Fruit fly (Drosophila melanogaster): ENCODE data around the gene Nup58.
A peak's percentile ranks its signal among the peaks of the same experiment; 100 is the strongest.

Gene Nup58

DNA sequence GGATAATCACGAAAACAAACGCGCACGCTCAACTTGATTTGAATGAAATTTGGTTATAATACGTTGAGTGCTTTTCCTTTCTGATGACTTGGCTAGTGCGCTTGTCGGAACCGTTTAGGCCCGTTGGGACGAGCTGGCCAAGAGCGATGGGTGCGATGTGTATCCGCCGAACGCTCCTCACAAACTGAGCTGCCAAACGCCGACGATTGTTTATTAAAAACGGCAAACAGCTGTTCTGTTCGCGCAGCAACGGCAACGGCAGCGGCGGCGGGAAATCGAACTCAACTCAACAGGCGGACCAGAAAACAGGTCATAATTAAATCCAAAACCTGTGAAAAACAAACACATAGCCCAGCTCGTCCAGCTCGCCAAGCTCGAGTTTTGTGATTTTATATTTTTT, 23.9 kb upstream of the Nup58 start (continued):
- TF ChIP-seq kah (GFP tag; optimal IDR thresholded peaks at IDR 0.05) (no peak), NC2β (GFP tag; optimal IDR thresholded peaks at IDR 0.05) (no peak), dmrt11E (tag; optimal IDR thresholded peaks at IDR 0.05) (no peak), HmgZ (tag; optimal IDR thresholded peaks at IDR 0.05) (no peak), Opbp (GFP tag; IDR thresholded peaks at IDR 0.05; ENCODE audit: partially characterized antibody) (no peak), Nf-YA (GFP tag; IDR thresholded peaks at IDR 0.05) (no peak), HHEX (GFP tag; optimal IDR thresholded peaks at IDR 0.05) (no peak), CG13775 (GFP tag; optimal IDR thresholded peaks at IDR 0.05) (no peak), insv (GFP tag; optimal IDR thresholded peaks at IDR 0.05) (no peak), twi (tag; optimal IDR thresholded peaks at IDR 0.05) (no peak), vvl (GFP tag; IDR thresholded peaks at IDR 0.05) (no peak; the same call in none of the 2 replicates), Atf-2 (GFP tag; optimal IDR thresholded peaks at IDR 0.05) (no peak), CG15514 (GFP tag; optimal IDR thresholded peaks at IDR 0.05) (peak; percentile 44), CG7357 (GFP tag; IDR thresholded peaks at IDR 0.05) (no peak), ATbp (GFP tag; optimal IDR thresholded peaks at IDR 0.05) (no peak), CG34422 (GFP tag; IDR thresholded peaks at IDR 0.05) (peak; percentile 74; the same call in 1 of the 3 replicates), az2 (GFP tag; optimal IDR thresholded peaks at IDR 0.05) (no peak), CG30020 (tag; optimal IDR thresholded peaks at IDR 0.05) (no peak), Aef1 (GFP tag; IDR thresholded peaks at IDR 0.05) (no peak), fd96Cb (tag; optimal IDR thresholded peaks at IDR 0.05) (no peak), Usf (GFP tag; optimal IDR thresholded peaks at IDR 0.05) (no peak), dmrt99B (tag; optimal IDR thresholded peaks at IDR 0.05) (no peak), cwo (GFP tag; optimal IDR thresholded peaks at IDR 0.05) (peak; percentile 14), CG7928 (GFP tag; optimal IDR thresholded peaks at IDR 0.05) (no peak), CG18764 (GFP tag; optimal IDR thresholded peaks at IDR 0.05) (no peak), ttk (GFP tag; IDR thresholded peaks at IDR 0.05) (no peak), zfh1 (GFP tag; IDR thresholded peaks at IDR 0.05) (0 out of 3 replicates have a peak, but pooled peaks have one; percentile 27), Optix (GFP tag; IDR thresholded peaks at IDR 0.05) (no peak), CG16779 (GFP tag; IDR thresholded peaks at IDR 0.05) (no peak), CG7372 (GFP tag; IDR thresholded peaks at IDR 0.05) (no peak), CG30403 (GFP tag; optimal IDR thresholded peaks at IDR 0.05) (no peak), CG12942 (GFP tag; optimal IDR thresholded peaks at IDR 0.05) (no peak), ap (GFP tag; IDR thresholded peaks at IDR 0.05) (no peak), tx (GFP tag; optimal IDR thresholded peaks at IDR 0.05) (no peak), CG43689 (GFP tag; IDR thresholded peaks at IDR 0.05) (no peak), D19B (GFP tag; optimal IDR thresholded peaks at IDR 0.05) (no peak), lbe (GFP tag; optimal IDR thresholded peaks at IDR 0.05) (no peak), ab (GFP tag; optimal IDR thresholded peaks at IDR 0.05) (no peak), bcd (GFP tag; optimal IDR thresholded peaks at IDR 0.05) (no peak), vfl (GFP tag; optimal IDR thresholded peaks at IDR 0.05) (no peak), hb (GFP tag; IDR thresholded peaks at IDR 0.05; ENCODE audit: partially characterized antibody) (no peak), Awh (GFP tag; IDR thresholded peaks at IDR 0.05) (no peak), CG2875 (GFP tag; optimal IDR thresholded peaks at IDR 0.05) (no peak), CG14441 (GFP tag; IDR thresholded peaks at IDR 0.05) (0 out of 2 replicates have a peak, but pooled peaks have one; percentile 33), CG2120 (GFP tag; optimal IDR thresholded peaks at IDR 0.05) (no peak), Meics (GFP tag; optimal IDR thresholded peaks at IDR 0.05) (peak; percentile 37), CG13123 (GFP tag; optimal IDR thresholded peaks at IDR 0.05) (no peak), Hr78 (GFP tag; optimal IDR thresholded peaks at IDR 0.05) (no peak), sd (tag; optimal IDR thresholded peaks at IDR 0.05) (no peak), ems (GFP tag; optimal IDR thresholded peaks at IDR 0.05) (no peak), CG12236 (GFP tag; optimal IDR thresholded peaks at IDR 0.05) (no peak), gcm (GFP tag; optimal IDR thresholded peaks at IDR 0.05) (no peak)
